Worm (Caenorhabditis elegans): ENCODE results near the gene srz-82.
A peak's percentile ranks its signal among the peaks of the same experiment; 100 is the strongest.

srz-82 gene

ce11 chrIV:3524584-3525020, 41.9 kb downstream of the srz-82 start (continued):
- TF ChIP-seq ztf-25 (GFP tag; IDR thresholded peaks at IDR 0.05) (peak; percentile 68; the same call in 1 of the 2 replicates), snpc-3.4 (tag; optimal IDR thresholded peaks at IDR 0.05) (no peak), chd-7 (tag; optimal IDR thresholded peaks at IDR 0.05) (peak; percentile 60), C17E4.6 (GFP tag; IDR thresholded peaks at IDR 0.05) (no peak), F10E7.11 (tag; optimal IDR thresholded peaks at IDR 0.05) (peak; percentile 33), K12H6.12 (tag; optimal IDR thresholded peaks at IDR 0.05) (peak; percentile 27), cebp-2 (GFP tag; IDR thresholded peaks at IDR 0.05) (no peak), sdz-38 (tag; optimal IDR thresholded peaks at IDR 0.05) (no peak), mcd-1 (GFP tag; IDR thresholded peaks at IDR 0.05) (peak; percentile 60; the same call in 1 of the 2 replicates), fkh-3 (tag; optimal IDR thresholded peaks at IDR 0.05) (peak; percentile 8), hrde-1 (tag; optimal IDR thresholded peaks at IDR 0.05; ENCODE audit: borderline replicate concordance) (peak; percentile 48), F33H1.4 (GFP tag; IDR thresholded peaks at IDR 0.05) (no peak), pbrm-1 (GFP tag; IDR thresholded peaks at IDR 0.05) (peak; percentile 71), athp-1 (tag; optimal IDR thresholded peaks at IDR 0.05) (peak; percentile 45), ceh-100 (GFP tag; IDR thresholded peaks at IDR 0.05) (peak; percentile 45), ZK185.1 (tag; optimal IDR thresholded peaks at IDR 0.05; ENCODE audit: poor library complexity, severe bottlenecking) (peak; percentile 79), F23B12.7 (tag; optimal IDR thresholded peaks at IDR 0.05; ENCODE audit: insufficient read depth) (peak; percentile 43), madf-8 (GFP tag; conservative IDR thresholded peaks at IDR 0.05) (0 out of 2 replicates have a peak, but pooled peaks have one; percentile 10), sptf-2 (GFP tag; optimal IDR thresholded peaks at IDR 0.05) (no peak), attf-6 (GFP tag; IDR thresholded peaks at IDR 0.05) (0 out of 2 replicates have a peak, but pooled peaks have one; percentile 55), repo-1 (tag; optimal IDR thresholded peaks at IDR 0.05) (peak; percentile 38), ceh-91 (GFP tag; IDR thresholded peaks at IDR 0.05) (0 out of 2 replicates have a peak, but pooled peaks have one; percentile 21), ama-1 (optimal IDR thresholded peaks at IDR 0.05) (no peak), ama-1 (GFP tag; optimal IDR thresholded peaks at IDR 0.05) (peak; percentile 4 to 22), madf-6 (GFP tag; IDR thresholded peaks at IDR 0.05) (peak; percentile 59), bed-2 (GFP tag; IDR thresholded peaks at IDR 0.05) (0 out of 2 replicates have a peak, but pooled peaks have one; percentile 6)

DNA sequence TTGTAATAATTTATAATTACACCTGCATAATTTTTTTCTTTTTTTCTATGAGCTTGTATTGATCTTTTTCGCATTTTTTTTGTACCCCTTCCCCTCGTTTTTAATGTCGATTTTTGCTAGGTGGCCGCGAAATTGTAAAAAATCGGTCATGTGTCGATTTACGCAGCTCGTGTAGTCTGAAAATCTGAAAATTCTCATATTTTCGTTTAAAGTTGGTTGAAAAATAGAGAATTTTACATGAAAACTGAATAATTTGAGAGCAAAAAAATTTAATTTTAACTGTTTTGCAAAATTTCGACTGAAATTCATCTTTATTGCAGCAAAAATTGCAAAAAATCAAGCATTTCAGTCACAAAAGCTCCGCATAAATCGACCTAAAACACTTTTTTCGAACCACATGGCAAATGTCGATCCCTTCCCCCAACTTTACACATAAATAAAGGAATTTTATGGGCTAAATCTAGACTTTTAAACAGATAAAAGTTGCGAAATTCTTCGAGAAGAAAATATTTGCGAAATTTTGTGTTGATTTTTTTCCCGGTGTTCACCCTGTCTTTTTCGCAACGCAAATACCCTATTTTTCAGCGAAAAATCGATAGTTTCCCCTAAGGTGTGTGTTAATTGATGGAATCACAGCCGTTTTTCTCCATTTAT, 43.6 kb downstream of the srz-82 start:
- no peak for TF ChIP-seq athp-1 (tag; optimal IDR thresholded peaks at IDR 0.05)
- TF ChIP-seq T07F8.4 (tag; optimal IDR thresholded peaks at IDR 0.05): no peak
- peak in 1 of 3 experiments; percentile 30 for TF ChIP-seq lin-35 (GFP tag; optimal IDR thresholded peaks at IDR 0.05)
- 0 out of 2 replicates have a peak, but pooled peaks have one; percentile 35 for TF ChIP-seq cebp-1 (GFP tag; IDR thresholded peaks at IDR 0.05)
- peak; percentile 88 for TF ChIP-seq cebp-1 (tag; optimal IDR thresholded peaks at IDR 0.05)
- no peak for TF ChIP-seq dpff-1 (tag; optimal IDR thresholded peaks at IDR 0.05)
- TF ChIP-seq B0336.3 (GFP tag; IDR thresholded peaks at IDR 0.05): peak; percentile 17; the same call in 1 of the 2 replicates

ce11 chrIV:3526831-3527404, 44.2 kb downstream of the srz-82 start, which contains the start of gene M57.2:
Gene M57.2, plus strand, starts transcription at chrIV:3527354.
- TF ChIP-seq nhr-179 (tag; optimal IDR thresholded peaks at IDR 0.05) (no peak), ceh-27 (GFP tag; optimal IDR thresholded peaks at IDR 0.05) (no peak), ztf-22 (GFP tag; optimal IDR thresholded peaks at IDR 0.05) (no peak), xnd-1 (tag; optimal IDR thresholded peaks at IDR 0.05) (peak; percentile 13), madf-3 (GFP tag; IDR thresholded peaks at IDR 0.05) (no peak), egrh-3 (GFP tag; IDR thresholded peaks at IDR 0.05) (peak; percentile 66), ZK185.1 (tag; optimal IDR thresholded peaks at IDR 0.05; ENCODE audit: poor library complexity, severe bottlenecking) (no peak), dpff-1 (tag; optimal IDR thresholded peaks at IDR 0.05) (no peak), madf-8 (GFP tag; conservative IDR thresholded peaks at IDR 0.05) (peak; percentile 51; the same call in 1 of the 2 replicates), madf-6 (GFP tag; IDR thresholded peaks at IDR 0.05) (peak; percentile 75), efl-1 (GFP tag; optimal IDR thresholded peaks at IDR 0.05) (peak; percentile 27)

Data from whole organism, young adult.